Worm (Caenorhabditis elegans): Measurements from ENCODE around the gene pals-26.

- TF ChIP-seq sea-2 (GFP tag; optimal IDR thresholded peaks at IDR 0.05): no peak
- TF ChIP-seq elt-3 (tag; optimal IDR thresholded peaks at IDR 0.05): no peak
- no peak for TF ChIP-seq fkh-10 (GFP tag; optimal IDR thresholded peaks at IDR 0.05)
- no peak for TF ChIP-seq nhr-76 (tag; optimal IDR thresholded peaks at IDR 0.05)
- TF ChIP-seq nhr-67 (tag; optimal IDR thresholded peaks at IDR 0.05): no peak
- no peak for TF ChIP-seq nhr-11 (tag; optimal IDR thresholded peaks at IDR 0.05)
These were observed 31.0 kb downstream of the pals-26 start, which contains the start of gene rnp-4 for ce11 chrIII:4405986-4406385.

All from whole organism, L3 larva.